Fruit fly (Drosophila melanogaster) whole organism: ENCODE results near the gene CG33643.

Source experiments
- CG8478 ChIP-seq: fragments of >200 bp; optimal IDR thresholded peaks from 2 replicates; lab custom pipeline; 2018; ENCODE audit warnings: inconsistent platforms
- Dll ChIP-seq: fragments of >200 bp; optimal IDR thresholded peaks from 2 replicates; lab custom pipeline; 2017
- psq ChIP-seq: fragments of >200 bp; optimal IDR thresholded peaks from 2 replicates; lab custom pipeline; 2017

dm6 chr2L:13548786-13549780 lies 18.2 kb downstream of the CG33643 start, which contains the start of gene B4:
- TF ChIP-seq CG8478 (lab: Kevin White, UChicago) = no peak
- no peak for TF ChIP-seq Dll (lab: Kevin White, UChicago)
- TF ChIP-seq psq (lab: Kevin White, UChicago) = no peak
